Worm (Caenorhabditis elegans): Measurements from ENCODE around the gene C26E1.1.

The C26E1.1 gene

ce11 chrV:13317911-13318502 lies 20.7 kb downstream of the C26E1.1 start, which contains the start of the genes col-161 and srh-18:
Gene col-161, minus strand, starts transcription at chrV:13318011.
Gene srh-18, plus strand, starts transcription at chrV:13318452.
- TF ChIP-seq nhr-25 (tag; optimal IDR thresholded peaks at IDR 0.05) (peak; percentile 10), lsy-12 (tag; optimal IDR thresholded peaks at IDR 0.05) (no peak), daf-12 (tag; optimal IDR thresholded peaks at IDR 0.05) (no peak), unc-39 (tag; optimal IDR thresholded peaks at IDR 0.05) (no peak)

- TF ChIP-seq daf-12 (tag; optimal IDR thresholded peaks at IDR 0.05) (no peak), nhr-237 (tag; optimal IDR thresholded peaks at IDR 0.05) (no peak), skn-1 (tag; optimal IDR thresholded peaks at IDR 0.05) (no peak), lin-39 (tag; optimal IDR thresholded peaks at IDR 0.05) (no peak), nhr-23 (tag; optimal IDR thresholded peaks at IDR 0.05) (no peak), lsy-12 (tag; optimal IDR thresholded peaks at IDR 0.05) (no peak), egl-27 (tag; optimal IDR thresholded peaks at IDR 0.05) (no peak), ztf-4 (tag; optimal IDR thresholded peaks at IDR 0.05) (no peak), nhr-25 (tag; optimal IDR thresholded peaks at IDR 0.05) (no peak), mml-1 (tag; optimal IDR thresholded peaks at IDR 0.05) (no peak), ceh-82 (tag; optimal IDR thresholded peaks at IDR 0.05) (no peak), nhr-67 (tag; optimal IDR thresholded peaks at IDR 0.05) (no peak), snpc-4 (tag; optimal IDR thresholded peaks at IDR 0.05) (no peak), ztf-11 (tag; optimal IDR thresholded peaks at IDR 0.05) (no peak), R02D3.7 (tag; optimal IDR thresholded peaks at IDR 0.05) (no peak), unc-39 (tag; optimal IDR thresholded peaks at IDR 0.05) (no peak), nhr-28 (tag; optimal IDR thresholded peaks at IDR 0.05) (no peak)
Measured at ce11 chrV:13320676-13321075, 23.4 kb downstream of the C26E1.1 start, which contains the start of gene srh-15. Gene srh-15, plus strand, starts transcription at chrV:13320976.

ce11 chrV:13324933-13325760 lies 27.8 kb downstream of the C26E1.1 start, which contains the start of gene C50B6.7:
Gene C50B6.7, minus strand, starts transcription at chrV:13324983.
- TF ChIP-seq elt-2 (tag; optimal IDR thresholded peaks at IDR 0.05), result peak; percentile 58
- TF ChIP-seq nhr-77 (tag; optimal IDR thresholded peaks at IDR 0.05), result no peak
- TF ChIP-seq pqm-1 (tag; optimal IDR thresholded peaks at IDR 0.05), result peak; percentile 75

- TF ChIP-seq hmg-11 (tag; optimal IDR thresholded peaks at IDR 0.05) (no peak), ceh-16 (tag; optimal IDR thresholded peaks at IDR 0.05) (no peak), nhr-76 (tag; optimal IDR thresholded peaks at IDR 0.05) (no peak), ztf-11 (tag; optimal IDR thresholded peaks at IDR 0.05) (no peak), pqm-1 (tag; optimal IDR thresholded peaks at IDR 0.05) (no peak), snpc-4 (tag; optimal IDR thresholded peaks at IDR 0.05) (no peak), nfya-1 (tag; optimal IDR thresholded peaks at IDR 0.05; ENCODE audit: insufficient read depth) (no peak), egl-5 (tag; optimal IDR thresholded peaks at IDR 0.05) (no peak), eor-1 (tag; optimal IDR thresholded peaks at IDR 0.05) (no peak), mml-1 (tag; optimal IDR thresholded peaks at IDR 0.05) (no peak), skn-1 (tag; optimal IDR thresholded peaks at IDR 0.05) (no peak), nhr-77 (tag; optimal IDR thresholded peaks at IDR 0.05) (no peak)
Measured at ce11 chrV:13327463-13327862, 30.1 kb downstream of the C26E1.1 start, which contains the start of gene str-37. Gene str-37, plus strand, starts transcription at chrV:13327763.

ce11 chrV:13330919-13331318 lies 33.6 kb downstream of the C26E1.1 start, which contains the start of gene nhr-129:
Gene nhr-129, minus strand, starts transcription at chrV:13331019.
- no peak for TF ChIP-seq nhr-23 (tag; optimal IDR thresholded peaks at IDR 0.05)
- no peak for TF ChIP-seq ceh-82 (tag; optimal IDR thresholded peaks at IDR 0.05)
- no peak for TF ChIP-seq tbx-2 (tag; optimal IDR thresholded peaks at IDR 0.05)
- TF ChIP-seq nhr-237 (tag; optimal IDR thresholded peaks at IDR 0.05), result no peak
- no peak for TF ChIP-seq lsy-12 (tag; optimal IDR thresholded peaks at IDR 0.05)
- TF ChIP-seq lin-15B (tag; optimal IDR thresholded peaks at IDR 0.05), result no peak
- no peak for TF ChIP-seq egl-27 (tag; optimal IDR thresholded peaks at IDR 0.05)
- no peak for TF ChIP-seq skn-1 (tag; optimal IDR thresholded peaks at IDR 0.05)
- TF ChIP-seq nhr-77 (tag; optimal IDR thresholded peaks at IDR 0.05), result no peak

Data from whole organism, L3 larva.